Worm (Caenorhabditis elegans) whole organism, L4 larva: ENCODE measurements around the gene his-60.

Experiments
- T26A8.4 ChIP-seq: fragments of 200-800 bp; sonication (Bioruptor generic); IDR thresholded peaks from 2 replicates; pipeline ENCODE4 v1.3.6; 2022; ENCODE audit warnings: missing genetic modification characterization, missing compliant biosample characterization
- ama-1 ChIP-seq: fragments of 150-350 bp; optimal IDR thresholded peaks from 2 replicates; lab custom pipeline; 2014; ENCODE audit warnings: inconsistent platforms, mixed read lengths
- ceh-44 ChIP-seq: fragments of 200-800 bp; sonication (Bioruptor generic); IDR thresholded peaks from 2 replicates; pipeline ENCODE4 v1.3.6; 2022; ENCODE audit warnings: missing genetic modification reagents, missing genetic modification characterization, missing compliant biosample characterization
- nhr-11 ChIP-seq: fragments of 150-350 bp; optimal IDR thresholded peaks from 2 replicates; lab custom pipeline; 2014; ENCODE audit warnings: missing biosample characterization, missing genetic modification characterization
- snpc-1.2 ChIP-seq: fragments of 200-800 bp; sonication (Bioruptor generic); IDR thresholded peaks from 2 replicates; pipeline ENCODE4 v1.3.6; 2022; ENCODE audit warnings: missing genetic modification reagents, missing genetic modification characterization, missing compliant biosample characterization
- unc-39 ChIP-seq: sonication (generic microtip); optimal IDR thresholded peaks from 2 replicates; lab custom pipeline; 2017; ENCODE audit warnings: missing biosample characterization, missing genetic modification characterization

DNA sequence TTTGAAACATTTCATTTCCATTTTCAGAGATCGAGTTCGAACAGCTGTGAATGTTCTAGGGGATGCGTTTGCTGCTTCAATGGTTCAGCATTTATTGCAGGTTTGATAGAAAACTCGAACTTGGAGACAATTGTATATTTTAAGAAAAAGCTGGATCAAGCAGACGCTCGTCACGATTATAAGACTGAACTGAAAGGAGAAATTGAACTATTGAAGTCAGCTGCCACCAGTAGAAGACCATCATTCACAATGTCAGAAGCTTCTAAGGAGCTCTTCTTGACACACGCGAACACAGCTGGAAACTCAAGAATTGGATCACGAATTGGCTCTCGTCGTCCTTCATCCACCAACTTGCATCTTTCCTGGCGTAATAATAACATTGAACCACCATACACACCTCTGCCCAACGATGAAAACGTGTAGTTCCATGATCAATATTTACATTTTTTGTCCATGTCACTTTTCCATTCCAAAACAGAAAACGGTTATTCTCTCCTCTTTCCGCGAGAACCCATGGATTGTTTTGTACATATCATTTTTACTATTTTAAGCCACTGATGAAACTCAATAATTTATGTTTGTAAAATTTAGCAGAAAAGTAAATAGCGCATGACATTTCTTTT, 18.2 kb upstream of the his-60 start:
- TF ChIP-seq ceh-44 (no peak), T26A8.4 (GFP tag; lab: Robert Waterston, UW) (no peak; the same call in 1 of the 2 replicates), nhr-11 (tag; lab: Kevin White, UChicago) (no peak), ama-1 (peak; percentile 91), unc-39 (tag; lab: Kevin White, UChicago) (no peak), snpc-1.2 (GFP tag; lab: Robert Waterston, UW) (peak; percentile 71)
